Worm (Caenorhabditis elegans) whole organism, L2 larva: ENCODE measurements around the gene F54D8.6.

Experiments
- C34F6.9 ChIP-seq: fragments of 150-350 bp; optimal IDR thresholded peaks from 2 replicates; lab custom pipeline; 2014; ENCODE audit warnings: missing biosample characterization, missing genetic modification characterization
- F13H6.1 ChIP-seq: sonication (generic microtip); optimal IDR thresholded peaks from 2 replicates; lab custom pipeline; 2016; ENCODE audit warnings: missing genetic modification characterization, missing compliant biosample characterization
- alr-1 ChIP-seq: fragments of 150-350 bp; optimal IDR thresholded peaks from 2 replicates; lab custom pipeline; 2014; ENCODE audit warnings: missing biosample characterization, missing genetic modification characterization
- aly-2 ChIP-seq: fragments of 150-350 bp; optimal IDR thresholded peaks from 2 replicates; lab custom pipeline; 2014; ENCODE audit warnings: missing biosample characterization, missing genetic modification characterization
- ama-1 ChIP-seq: fragments of 150-350 bp; optimal IDR thresholded peaks from 2 replicates; lab custom pipeline; 2018; ENCODE audit warnings: inconsistent platforms
- blmp-1 ChIP-seq: sonication (generic microtip); optimal IDR thresholded peaks from 2 replicates; lab custom pipeline; 2017; ENCODE audit warnings: missing genetic modification characterization, mild to moderate bottlenecking, missing compliant biosample characterization, antibody characterized with exemption, moderate library complexity; ENCODE audit not compliant: insufficient read depth
- ceh-16 ChIP-seq: fragments of 150-350 bp; optimal IDR thresholded peaks from 2 replicates; lab custom pipeline; 2014; ENCODE audit warnings: missing biosample characterization, missing genetic modification characterization
- dmd-4 ChIP-seq: sonication (generic microtip); optimal IDR thresholded peaks from 2 replicates; lab custom pipeline; 2017; ENCODE audit warnings: missing biosample characterization, missing genetic modification characterization
- egl-27 ChIP-seq: sonication (generic microtip); optimal IDR thresholded peaks from 3 replicates; lab custom pipeline; 2017; ENCODE audit warnings: missing biosample characterization, missing genetic modification reagents, missing genetic modification characterization
- fos-1 ChIP-seq: fragments of 150-350 bp; optimal IDR thresholded peaks from 2 replicates; lab custom pipeline; 2014; ENCODE audit warnings: missing biosample characterization, missing genetic modification characterization
- lin-11 ChIP-seq: fragments of 150-350 bp; sonication (generic microtip); optimal IDR thresholded peaks from 2 replicates; lab custom pipeline; 2014; ENCODE audit warnings: missing biosample characterization, missing genetic modification characterization, inconsistent platforms, mixed read lengths
- lsy-2 ChIP-seq, 2 experiments: fragments of 150-350 bp in 1 of 2; sonication (generic microtip) in 1 of 2; optimal IDR thresholded peaks; 2 replicates each; lab custom pipeline; 2014 to 2017; ENCODE audit warnings: missing biosample characterization in 2 of 2, missing genetic modification characterization in 2 of 2
- nhr-129 ChIP-seq: fragments of 150-350 bp; optimal IDR thresholded peaks from 2 replicates; lab custom pipeline; 2014; ENCODE audit warnings: missing biosample characterization, missing genetic modification characterization
- nhr-23 ChIP-seq: fragments of 150-350 bp; optimal IDR thresholded peaks from 2 replicates; lab custom pipeline; 2014; ENCODE audit warnings: missing biosample characterization, missing genetic modification reagents, missing genetic modification characterization
- nhr-237 ChIP-seq: fragments of 150-350 bp; optimal IDR thresholded peaks from 2 replicates; lab custom pipeline; 2014; ENCODE audit warnings: missing biosample characterization, missing genetic modification characterization
- nhr-6 ChIP-seq: fragments of 150-350 bp; optimal IDR thresholded peaks from 2 replicates; lab custom pipeline; 2014; ENCODE audit warnings: missing biosample characterization, missing genetic modification characterization
- nhr-77 ChIP-seq: fragments of 150-350 bp; optimal IDR thresholded peaks from 2 replicates; lab custom pipeline; 2014; ENCODE audit warnings: missing biosample characterization, missing genetic modification characterization
- peb-1 ChIP-seq: fragments of 150-350 bp; optimal IDR thresholded peaks from 2 replicates; lab custom pipeline; 2014; ENCODE audit warnings: missing biosample characterization, missing genetic modification characterization
- sem-4 ChIP-seq: fragments of 150-350 bp; optimal IDR thresholded peaks from 2 replicates; lab custom pipeline; 2014; ENCODE audit warnings: missing biosample characterization, missing genetic modification reagents, missing genetic modification characterization
- skn-1 ChIP-seq: sonication (generic microtip); optimal IDR thresholded peaks from 2 replicates; lab custom pipeline; 2017; ENCODE audit warnings: missing biosample characterization, missing genetic modification characterization
- sma-3 ChIP-seq: sonication (generic microtip); optimal IDR thresholded peaks from 2 replicates; lab custom pipeline; 2016; ENCODE audit warnings: missing genetic modification reagents, missing genetic modification characterization, missing compliant biosample characterization
- sma-9 ChIP-seq, 2 experiments: fragments of 150-350 bp in 1 of 2; sonication (generic microtip) in 1 of 2; optimal IDR thresholded peaks; 2 replicates each; lab custom pipeline; 2014 to 2016; ENCODE audit warnings: missing genetic modification characterization in 2 of 2, mild to moderate bottlenecking in 1 of 2, missing biosample characterization in 1 of 2, missing compliant biosample characterization in 1 of 2, missing genetic modification reagents in 1 of 2, moderate library complexity in 1 of 2
- snpc-4 ChIP-seq: fragments of 150-350 bp; optimal IDR thresholded peaks from 2 replicates; lab custom pipeline; 2014; ENCODE audit warnings: missing biosample characterization, missing genetic modification characterization
- unc-39 ChIP-seq: fragments of 150-350 bp; optimal IDR thresholded peaks from 2 replicates; lab custom pipeline; 2014; ENCODE audit warnings: missing biosample characterization, missing genetic modification characterization
- unc-55 ChIP-seq: fragments of 150-350 bp; sonication (generic microtip); optimal IDR thresholded peaks from 3 replicates; lab custom pipeline; 2014; ENCODE audit warnings: missing biosample characterization, missing genetic modification reagents, missing genetic modification characterization
- zag-1 ChIP-seq: fragments of 150-350 bp; optimal IDR thresholded peaks from 2 replicates; lab custom pipeline; 2014; ENCODE audit warnings: missing biosample characterization, missing genetic modification characterization
- ztf-11 ChIP-seq: sonication (generic microtip); optimal IDR thresholded peaks from 2 replicates; lab custom pipeline; 2017; ENCODE audit warnings: missing biosample characterization, missing genetic modification characterization
- ztf-4 ChIP-seq: fragments of 150-350 bp; optimal IDR thresholded peaks from 2 replicates; lab custom pipeline; 2014; ENCODE audit warnings: missing biosample characterization, missing genetic modification characterization

F54D8.6 gene

ce11 chrIII:5124385-5124784 is 21.6 kb downstream of the F54D8.6 start:
- TF ChIP-seq ceh-16 (tag; lab: Kevin White, UChicago) (peak; percentile 5), ama-1 (lab: Kevin White, UChicago) (no peak)

- TF ChIP-seq skn-1 (no peak), nhr-23 (tag; lab: Kevin White, UChicago) (no peak), ztf-4 (tag; lab: Kevin White, UChicago) (no peak)
- TF ChIP-seq, all 48 proteins: peak for 0
These were observed 23.0 kb downstream of the F54D8.6 start for ce11 chrIII:5125759-5126158.

ce11 chrIII:5126988-5127387 is 24.2 kb downstream of the F54D8.6 start:
- TF ChIP-seq zag-1 (tag; lab: Kevin White, UChicago): no peak
- no peak for TF ChIP-seq unc-55

ce11 chrIII:5129261-5129660 is 26.5 kb downstream of the F54D8.6 start:
- no peak for TF ChIP-seq nhr-77 (tag; lab: Kevin White, UChicago)
- peak; percentile 49 for TF ChIP-seq F13H6.1 (tag; lab: Kevin White, UChicago)
- no peak for TF ChIP-seq sma-9 (GFP tag; optimal IDR thresholded peaks at IDR 0.05; lab: Kevin White, UChicago)
- TF ChIP-seq sma-9 (tag; optimal IDR thresholded peaks at IDR 0.05; lab: Kevin White, UChicago): no peak
- peak; percentile 43 for TF ChIP-seq nhr-129 (tag; lab: Kevin White, UChicago)
- TF ChIP-seq ztf-11 (tag; lab: Kevin White, UChicago): no peak
- TF ChIP-seq egl-27 (tag; lab: Kevin White, UChicago): no peak

ce11 chrIII:5130654-5131053 is 27.9 kb downstream of the F54D8.6 start:
- TF ChIP-seq nhr-6 (tag; lab: Kevin White, UChicago) (no peak), unc-39 (tag; lab: Kevin White, UChicago) (no peak), dmd-4 (tag; lab: Kevin White, UChicago) (no peak), lin-11 (tag; lab: Kevin White, UChicago) (no peak), F13H6.1 (tag; lab: Kevin White, UChicago) (no peak), egl-27 (tag; lab: Kevin White, UChicago) (no peak), snpc-4 (tag; lab: Kevin White, UChicago) (no peak), peb-1 (tag; lab: Kevin White, UChicago) (no peak), unc-55 (no peak), alr-1 (no peak), fos-1 (no peak), C34F6.9 (tag; lab: Kevin White, UChicago) (no peak), nhr-77 (tag; lab: Kevin White, UChicago) (no peak), nhr-129 (tag; lab: Kevin White, UChicago) (no peak), sma-3 (GFP tag; lab: Kevin White, UChicago) (no peak), blmp-1 (tag; lab: Kevin White, UChicago) (no peak), sem-4 (no peak), aly-2 (no peak), lsy-2 (tag; optimal IDR thresholded peaks at IDR 0.05; lab: Kevin White, UChicago) (no peak)

- TF ChIP-seq zag-1 (tag; lab: Kevin White, UChicago): no peak
- no peak for TF ChIP-seq nhr-129 (tag; lab: Kevin White, UChicago)
- peak; percentile 10 for TF ChIP-seq fos-1
- peak in 1 of 2 experiments; percentile 41 for TF ChIP-seq lsy-2 (tag; optimal IDR thresholded peaks at IDR 0.05; lab: Kevin White, UChicago)
These were observed 31.7 kb downstream of the F54D8.6 start for ce11 chrIII:5134506-5134905.

ce11 chrIII:5136033-5136597 is 33.3 kb downstream of the F54D8.6 start, which contains the start of gene tbx-2:
Gene tbx-2, minus strand, starts transcription at chrIII:5136296.
- no peak for TF ChIP-seq nhr-237 (tag; lab: Kevin White, UChicago)
- TF ChIP-seq lsy-2 (tag; optimal IDR thresholded peaks at IDR 0.05; lab: Kevin White, UChicago): peak in 1 of 2 experiments; percentile 46
